Fruit fly (Drosophila melanogaster) whole organism, embryonic: ENCODE measurements around the gene Dh31.

ENCODE experiments used
- Abd-B ChIP-seq: fragments of 200-800 bp; sonication (Bioruptor generic); optimal IDR thresholded peaks from 2 replicates; lab custom pipeline; 2018; ENCODE audit warnings: missing biosample characterization, mild to moderate bottlenecking, missing genetic modification characterization, moderate library complexity
- CG10209 ChIP-seq: fragments of 200-800 bp; sonication (Bioruptor generic); optimal IDR thresholded peaks from 3 replicates; lab custom pipeline; 2017; ENCODE audit warnings: missing biosample characterization, mild to moderate bottlenecking, missing genetic modification characterization, missing genetic modification reagents
- CG10565 ChIP-seq: fragments of 200-800 bp; sonication (Bioruptor generic); optimal IDR thresholded peaks from 3 replicates; lab custom pipeline; 2016; ENCODE audit warnings: missing biosample characterization, mild to moderate bottlenecking, missing genetic modification characterization
- CG10959 ChIP-seq: fragments of 200-800 bp; sonication (Bioruptor generic); IDR thresholded peaks from 2 replicates; pipeline ENCODE4 v1.3.6; 2022; ENCODE audit warnings: missing biosample characterization, missing genetic modification characterization
- CG12299 ChIP-seq: fragments of 200-800 bp; sonication (Bioruptor generic); optimal IDR thresholded peaks from 2 replicates; lab custom pipeline; 2018; ENCODE audit warnings: missing biosample characterization, mild to moderate bottlenecking, missing genetic modification characterization
- CG1233 ChIP-seq: fragments of 200-800 bp; sonication (Bioruptor generic); optimal IDR thresholded peaks from 4 replicates; lab custom pipeline; 2018; ENCODE audit warnings: missing biosample characterization, mild to moderate bottlenecking, missing genetic modification characterization
- CG12391 ChIP-seq: fragments of 200-800 bp; sonication (Bioruptor generic); optimal IDR thresholded peaks from 3 replicates; lab custom pipeline; 2018; ENCODE audit warnings: missing biosample characterization, mild to moderate bottlenecking, missing genetic modification characterization, moderate library complexity
- CG14860 ChIP-seq: fragments of 200-800 bp; sonication (Bioruptor generic); IDR thresholded peaks from 3 replicates; pipeline ENCODE4 v1.3.6; 2022; ENCODE audit warnings: missing biosample characterization, missing genetic modification characterization; ENCODE audit not compliant: partially characterized antibody
- CG15269 ChIP-seq: fragments of 200-800 bp; sonication (Bioruptor generic); optimal IDR thresholded peaks from 2 replicates; lab custom pipeline; 2018; ENCODE audit warnings: missing biosample characterization, mild to moderate bottlenecking, missing genetic modification characterization, moderate library complexity
- CG15696 ChIP-seq: fragments of 200-800 bp; sonication (Bioruptor generic); optimal IDR thresholded peaks from 2 replicates; lab custom pipeline; 2019; ENCODE audit warnings: missing biosample characterization, mild to moderate bottlenecking, missing genetic modification characterization, moderate library complexity
- CG2678 ChIP-seq: fragments of 200-800 bp; sonication (Bioruptor generic); optimal IDR thresholded peaks from 3 replicates; lab custom pipeline; 2019; ENCODE audit warnings: missing biosample characterization, mild to moderate bottlenecking, missing genetic modification characterization, moderate library complexity
- CG33213 ChIP-seq: fragments of 200-800 bp; sonication (Bioruptor generic); optimal IDR thresholded peaks from 3 replicates; lab custom pipeline; 2016; ENCODE audit warnings: missing biosample characterization, missing genetic modification characterization
- CG34224 ChIP-seq: fragments of 200-800 bp; sonication (Bioruptor generic); IDR thresholded peaks from 3 replicates; pipeline ENCODE4 v1.3.6; 2022; ENCODE audit warnings: missing biosample characterization, missing genetic modification characterization; ENCODE audit not compliant: partially characterized antibody
- CG34376 ChIP-seq: fragments of 200-800 bp; sonication (Bioruptor generic); optimal IDR thresholded peaks from 2 replicates; lab custom pipeline; 2018; ENCODE audit warnings: missing biosample characterization, mild to moderate bottlenecking, missing genetic modification characterization
- CG4328 ChIP-seq: fragments of 200-800 bp; sonication (Bioruptor generic); optimal IDR thresholded peaks from 3 replicates; lab custom pipeline; 2017; ENCODE audit warnings: missing biosample characterization, missing genetic modification reagents, missing genetic modification characterization
- CG4820 ChIP-seq: fragments of 200-800 bp; sonication (Bioruptor generic); optimal IDR thresholded peaks from 3 replicates; lab custom pipeline; 2016; ENCODE audit warnings: missing biosample characterization, missing genetic modification characterization
- CG5245 ChIP-seq: fragments of 200-800 bp; sonication (Bioruptor generic); optimal IDR thresholded peaks from 3 replicates; lab custom pipeline; 2016; ENCODE audit warnings: missing biosample characterization, missing genetic modification characterization
- CG6175 ChIP-seq: fragments of 200-800 bp; sonication (Bioruptor generic); IDR thresholded peaks from 3 replicates; pipeline ENCODE4 v1.3.6; 2022; ENCODE audit warnings: missing biosample characterization, missing genetic modification characterization
- CG6689 ChIP-seq: fragments of 200-800 bp; sonication (Bioruptor generic); IDR thresholded peaks from 2 replicates; pipeline ENCODE4 v1.3.6; 2022; ENCODE audit warnings: missing biosample characterization, missing genetic modification characterization
- CG6854 ChIP-seq: fragments of 200-800 bp; sonication (Bioruptor generic); optimal IDR thresholded peaks from 3 replicates; lab custom pipeline; 2017; ENCODE audit warnings: missing biosample characterization, mild to moderate bottlenecking, missing genetic modification characterization
- CG8290 ChIP-seq, 3 experiments: fragments of 200-800 bp; sonication (Bioruptor generic); optimal IDR thresholded peaks; 2 replicates each; lab custom pipeline; 2016 to 2019; ENCODE audit warnings: missing biosample characterization in 3 of 3, missing genetic modification characterization in 3 of 3, mild to moderate bottlenecking in 2 of 3, moderate library complexity in 1 of 3
- CG8944 ChIP-seq: fragments of 200-800 bp; sonication (Bioruptor generic); optimal IDR thresholded peaks from 3 replicates; lab custom pipeline; 2016; ENCODE audit warnings: missing biosample characterization, missing genetic modification characterization
- CG9437 ChIP-seq: fragments of 200-800 bp; sonication (Bioruptor generic); optimal IDR thresholded peaks from 2 replicates; lab custom pipeline; 2018; ENCODE audit warnings: missing biosample characterization, mild to moderate bottlenecking, missing genetic modification characterization
- Drgx ChIP-seq: fragments of 200-800 bp; sonication (Bioruptor generic); IDR thresholded peaks from 2 replicates; pipeline ENCODE4 v1.3.6; 2022; ENCODE audit warnings: missing biosample characterization, missing genetic modification characterization
- H15 ChIP-seq: fragments of 200-800 bp; sonication (Bioruptor generic); IDR thresholded peaks from 3 replicates; pipeline ENCODE4 v1.3.6; 2022; ENCODE audit warnings: missing biosample characterization, missing genetic modification characterization
- Mes4 ChIP-seq: fragments of 200-800 bp; sonication (Bioruptor generic); optimal IDR thresholded peaks from 2 replicates; lab custom pipeline; 2016; ENCODE audit warnings: missing biosample characterization, missing genetic modification characterization
- Ptx1 ChIP-seq: fragments of 200-800 bp; sonication (Bioruptor generic); IDR thresholded peaks from 2 replicates; pipeline ENCODE4 v1.3.6; 2022; ENCODE audit warnings: missing biosample characterization, missing genetic modification characterization
- ab ChIP-seq: fragments of 200-800 bp; sonication (Bioruptor generic); optimal IDR thresholded peaks from 2 replicates; lab custom pipeline; 2016; ENCODE audit warnings: missing biosample characterization, missing genetic modification characterization
- cg ChIP-seq: fragments of 200-800 bp; sonication (Bioruptor generic); optimal IDR thresholded peaks from 3 replicates; lab custom pipeline; 2019; ENCODE audit warnings: missing biosample characterization, mild to moderate bottlenecking, missing genetic modification characterization, moderate library complexity
- dan ChIP-seq: fragments of 200-800 bp; sonication (Bioruptor generic); IDR thresholded peaks from 2 replicates; pipeline ENCODE4 v1.3.6; 2022; ENCODE audit warnings: missing biosample characterization, missing genetic modification characterization
- dati ChIP-seq: fragments of 200-800 bp; sonication (Bioruptor generic); IDR thresholded peaks from 2 replicates; pipeline ENCODE4 v1.3.6; 2022; ENCODE audit warnings: missing biosample characterization, missing genetic modification characterization
- dmrt11E ChIP-seq: fragments of 200-800 bp; sonication (Bioruptor generic); optimal IDR thresholded peaks from 3 replicates; lab custom pipeline; 2018; ENCODE audit warnings: missing biosample characterization, mild to moderate bottlenecking, missing genetic modification characterization, moderate library complexity
- gcm ChIP-seq: fragments of 200-800 bp; sonication (Bioruptor generic); optimal IDR thresholded peaks from 2 replicates; lab custom pipeline; 2019; ENCODE audit warnings: missing biosample characterization, mild to moderate bottlenecking, missing genetic modification characterization, moderate library complexity
- lmd ChIP-seq: fragments of 200-800 bp; sonication (Bioruptor generic); IDR thresholded peaks from 2 replicates; pipeline ENCODE4 v1.3.6; 2022; ENCODE audit warnings: missing biosample characterization, missing genetic modification characterization
- mirr ChIP-seq: fragments of 200-800 bp; sonication (Bioruptor generic); optimal IDR thresholded peaks from 3 replicates; lab custom pipeline; 2018; ENCODE audit warnings: missing biosample characterization, mild to moderate bottlenecking, missing genetic modification characterization
- nerfin-1 ChIP-seq: fragments of 200-800 bp; sonication (Bioruptor generic); optimal IDR thresholded peaks from 3 replicates; lab custom pipeline; 2019; ENCODE audit warnings: missing biosample characterization, mild to moderate bottlenecking, missing genetic modification characterization, moderate library complexity
- nmo ChIP-seq: fragments of 200-800 bp; sonication (Bioruptor generic); optimal IDR thresholded peaks from 2 replicates; lab custom pipeline; 2018; ENCODE audit warnings: missing biosample characterization, mild to moderate bottlenecking, missing genetic modification characterization, moderate library complexity
- otp ChIP-seq: fragments of 200-800 bp; sonication (Bioruptor generic); IDR thresholded peaks from 3 replicates; pipeline ENCODE4, ENCODE4 v1.3.6; 2022; ENCODE audit warnings: missing biosample characterization, missing genetic modification characterization
- pb ChIP-seq: fragments of 200-800 bp; sonication (Bioruptor generic); optimal IDR thresholded peaks from 3 replicates; lab custom pipeline; 2016; ENCODE audit warnings: missing biosample characterization, missing genetic modification characterization
- peb ChIP-seq: fragments of 200-800 bp; sonication (Bioruptor generic); IDR thresholded peaks from 2 replicates; pipeline ENCODE4 v1.3.6; 2022; ENCODE audit warnings: missing biosample characterization, missing genetic modification characterization
- prd ChIP-seq, 3 experiments: fragments of >200 bp in 2 of 3; fragments of 200-800 bp in 1 of 3; sonication (Bioruptor generic) in 1 of 3; optimal IDR thresholded peaks in 2 of 3; IDR thresholded peaks in 1 of 3; 2 replicates in 2 of 3; 3 replicates in 1 of 3; pipeline versions ENCODE4 v1.3.6 to Lab custom; 2017 to 2022; ENCODE audit warnings: missing biosample characterization in 1 of 3, missing genetic modification characterization in 1 of 3
- run ChIP-seq: fragments of 200-800 bp; sonication (Bioruptor generic); optimal IDR thresholded peaks from 3 replicates; lab custom pipeline; 2018; ENCODE audit warnings: missing biosample characterization, mild to moderate bottlenecking, missing genetic modification characterization
- slp2 ChIP-seq: fragments of 200-800 bp; sonication (Bioruptor generic); optimal IDR thresholded peaks from 2 replicates; lab custom pipeline; 2016; ENCODE audit warnings: missing biosample characterization, missing genetic modification characterization
- sqz ChIP-seq: fragments of 200-800 bp; sonication (Bioruptor generic); optimal IDR thresholded peaks from 3 replicates; lab custom pipeline; 2018; ENCODE audit warnings: missing biosample characterization, mild to moderate bottlenecking, missing genetic modification characterization
- ssp ChIP-seq: fragments of 200-800 bp; sonication (Bioruptor generic); IDR thresholded peaks from 2 replicates; pipeline ENCODE4 v1.3.6; 2022; ENCODE audit warnings: missing biosample characterization, missing genetic modification characterization
- usp ChIP-seq: fragments of >200 bp; optimal IDR thresholded peaks from 2 replicates; lab custom pipeline; 2017; ENCODE audit warnings: missing biosample characterization, missing genetic modification characterization
- zen ChIP-seq: fragments of 200-800 bp; sonication (Bioruptor generic); optimal IDR thresholded peaks from 3 replicates; lab custom pipeline; 2018; ENCODE audit warnings: missing biosample characterization, mild to moderate bottlenecking, missing genetic modification characterization, moderate library complexity

Dh31 gene

DNA sequence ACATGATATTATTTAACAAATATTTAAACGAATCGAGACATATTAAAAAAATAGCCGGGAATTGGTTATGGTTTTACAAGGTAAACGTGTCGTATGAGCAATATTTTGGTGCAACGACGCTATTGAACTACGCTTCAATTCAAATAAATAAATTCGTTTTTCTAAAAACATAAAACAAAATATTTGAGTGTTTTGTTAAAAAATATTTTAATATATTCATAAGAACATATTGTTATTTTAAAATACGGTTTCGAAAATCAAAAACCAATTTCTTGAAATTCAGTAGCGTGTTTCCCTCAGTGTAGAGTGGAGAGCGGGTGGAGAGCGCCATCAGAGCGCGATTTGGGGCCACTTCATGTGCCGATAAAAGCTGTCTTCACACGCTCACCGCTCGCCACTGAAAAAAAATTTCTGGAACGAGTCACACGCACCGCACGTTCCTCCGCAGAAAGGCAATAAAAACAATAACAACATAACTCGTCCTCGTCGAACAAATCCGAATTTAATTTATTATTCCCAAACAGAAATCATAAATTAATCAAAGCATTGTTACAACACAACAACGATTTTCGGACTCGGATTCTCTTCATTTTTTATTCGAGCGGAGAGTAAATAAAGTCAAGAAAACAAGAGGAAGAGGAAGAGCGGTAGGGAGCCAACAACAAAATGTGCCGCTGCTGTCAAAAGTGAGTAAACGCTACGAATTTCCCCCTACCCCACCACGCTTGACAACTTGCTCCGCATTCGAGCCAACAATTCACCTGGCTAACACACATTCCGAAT lies 28.9 kb upstream of the Dh31 start (continued):
- TF ChIP-seq CG8290 (GFP tag; optimal IDR thresholded peaks at IDR 0.05; lab: Kevin White, UChicago), result peak; percentile 55
- TF ChIP-seq CG8290 (tag; optimal IDR thresholded peaks at IDR 0.05; lab: Kevin White, UChicago), result peak in 1 of 2 experiments; percentile 54
- peak; percentile 69 for TF ChIP-seq ssp (GFP tag; lab: Robert Waterston, UW)
- peak; percentile 92 for TF ChIP-seq CG1233
- TF ChIP-seq lmd, result peak; percentile 85
- peak; percentile 33 for TF ChIP-seq pb (GFP tag; lab: Kevin White, UChicago)
- TF ChIP-seq peb (GFP tag; lab: Robert Waterston, UW), result peak; percentile 64
- no peak; the same call in 1 of the 2 replicates for TF ChIP-seq dati (GFP tag; lab: Robert Waterston, UW)
- peak; percentile 95 for TF ChIP-seq CG9437 (GFP tag; lab: Kevin White, UChicago)
- TF ChIP-seq Abd-B (GFP tag; lab: Kevin White, UChicago), result peak; percentile 89
- TF ChIP-seq dan (GFP tag; lab: Robert Waterston, UW), result no peak
- no peak for TF ChIP-seq CG33213 (GFP tag; lab: Kevin White, UChicago)
- peak; percentile 91 for TF ChIP-seq gcm
- TF ChIP-seq CG10209 (GFP tag; lab: Kevin White, UChicago), result peak; percentile 95
- peak; percentile 83 for TF ChIP-seq Ptx1 (GFP tag; lab: Robert Waterston, UW)
- peak; percentile 92 for TF ChIP-seq dmrt11E (tag; lab: Kevin White, UChicago)
- TF ChIP-seq CG15696 (tag; lab: Kevin White, UChicago), result peak; percentile 69
- TF ChIP-seq run (tag; lab: Kevin White, UChicago), result peak; percentile 88
- TF ChIP-seq CG6854, result peak; percentile 87
- TF ChIP-seq CG10959 (GFP tag; lab: Robert Waterston, UW), result peak; percentile 47; the same call in 1 of the 2 replicates
- peak; percentile 62 for TF ChIP-seq CG5245
- TF ChIP-seq CG2678, result peak; percentile 98
- TF ChIP-seq usp (GFP tag; lab: Kevin White, UChicago), result no peak
- TF ChIP-seq nerfin-1, result peak; percentile 87
- no peak for TF ChIP-seq CG14860 (GFP tag; lab: Robert Waterston, UW)
- TF ChIP-seq CG8944 (GFP tag; lab: Kevin White, UChicago), result no peak
- peak; percentile 74 for TF ChIP-seq CG34376 (GFP tag; lab: Kevin White, UChicago)
- no peak for TF ChIP-seq mirr (GFP tag; lab: Kevin White, UChicago)
- TF ChIP-seq Drgx, result peak; percentile 56
- peak; percentile 85 for TF ChIP-seq CG6689 (GFP tag; lab: Robert Waterston, UW)
- peak; percentile 78 for TF ChIP-seq zen (tag; lab: Kevin White, UChicago)
- TF ChIP-seq Mes4, result peak; percentile 27
- TF ChIP-seq CG12391, result peak; percentile 94
- TF ChIP-seq CG4328 (GFP tag; lab: Kevin White, UChicago), result peak; percentile 90
- peak; percentile 70; the same call in 1 of the 3 replicates for TF ChIP-seq H15 (GFP tag; lab: Robert Waterston, UW)
- peak; percentile 51 for TF ChIP-seq CG10565
- TF ChIP-seq CG4820 (GFP tag; lab: Kevin White, UChicago), result peak; percentile 85
- TF ChIP-seq prd (optimal IDR thresholded peaks at IDR 0.05; lab: Kevin White, UChicago), result no peak
- TF ChIP-seq prd (GFP tag; IDR thresholded peaks at IDR 0.05; lab: Robert Waterston, UW), result peak; percentile 81; the same call in 2 of the 3 replicates
- no peak for TF ChIP-seq slp2
- TF ChIP-seq sqz (GFP tag; lab: Kevin White, UChicago), result peak; percentile 90
- no peak for TF ChIP-seq cg (GFP tag; lab: Kevin White, UChicago)
- TF ChIP-seq nmo (GFP tag; lab: Kevin White, UChicago), result peak; percentile 97
- peak; percentile 4; the same call in 1 of the 3 replicates for TF ChIP-seq CG6175 (GFP tag; lab: Robert Waterston, UW)
- 0 out of 3 replicates have a peak, but pooled peaks have one; percentile 11 for TF ChIP-seq CG34224 (GFP tag; lab: Robert Waterston, UW)
- TF ChIP-seq ab (GFP tag; lab: Kevin White, UChicago), result peak; percentile 28
- peak; percentile 95 for TF ChIP-seq CG15269 (tag; lab: Kevin White, UChicago)
- 0 out of 3 replicates have a peak, but pooled peaks have one; percentile 26 for TF ChIP-seq otp (GFP tag; lab: Robert Waterston, UW)
- TF ChIP-seq CG12299 (tag; lab: Kevin White, UChicago), result peak; percentile 85
